Worm (Caenorhabditis elegans) whole organism, dauer: ENCODE data around the gene F08F3.4.

Experiments
- unc-62 ChIP-seq: sonication (generic microtip); optimal IDR thresholded peaks from 2 replicates; lab custom pipeline; 2017; ENCODE audit warnings: missing biosample characterization, missing genetic modification reagents, missing genetic modification characterization

F08F3.4 gene

ce11 chrV:5427860-5428259 is 17.1 kb downstream of the F08F3.4 start, which contains the start of gene rhr-1:
Gene rhr-1, plus strand, starts transcription at chrV:5428160.
- no peak for TF ChIP-seq unc-62 (GFP tag; lab: Kevin White, UChicago)

- no peak for TF ChIP-seq unc-62 (GFP tag; lab: Kevin White, UChicago)
Measured at ce11 chrV:5432499-5432898, 21.7 kb downstream of the F08F3.4 start, which contains the start of gene F08F3.8. Gene F08F3.8, minus strand, starts transcription at chrV:5432599.

- no peak for TF ChIP-seq unc-62 (GFP tag; lab: Kevin White, UChicago)
Measured at ce11 chrV:5433020-5433419, 22.3 kb downstream of the F08F3.4 start, which contains the start of gene acl-6. Gene acl-6, plus strand, starts transcription at chrV:5433386.

- no peak for TF ChIP-seq unc-62 (GFP tag; lab: Kevin White, UChicago)
Measured at ce11 chrV:5439068-5439467, 28.3 kb downstream of the F08F3.4 start, which contains the start of gene snpc-1.3. Gene snpc-1.3, minus strand, starts transcription at chrV:5439168.

- no peak for TF ChIP-seq unc-62 (GFP tag; lab: Kevin White, UChicago)
Measured at ce11 chrV:5442366-5442765, 31.6 kb downstream of the F08F3.4 start.

ce11 chrV:5444037-5444436 is 33.3 kb downstream of the F08F3.4 start:
- TF ChIP-seq unc-62 (GFP tag; lab: Kevin White, UChicago) = no peak

ce11 chrV:5445839-5446238 is 35.1 kb downstream of the F08F3.4 start, which contains the start of gene F08F3.1:
Gene F08F3.1, plus strand, starts transcription at chrV:5446139.
- no peak for TF ChIP-seq unc-62 (GFP tag; lab: Kevin White, UChicago)

- TF ChIP-seq unc-62 (GFP tag; lab: Kevin White, UChicago) = no peak
Measured at ce11 chrV:5447057-5447456, 36.3 kb downstream of the F08F3.4 start.

- TF ChIP-seq unc-62 (GFP tag; lab: Kevin White, UChicago) = no peak
Measured at ce11 chrV:5450742-5451141, 40.0 kb downstream of the F08F3.4 start.

- TF ChIP-seq unc-62 (GFP tag; lab: Kevin White, UChicago) = no peak
Measured at ce11 chrV:5453615-5454014, 42.9 kb downstream of the F08F3.4 start, which contains the start of gene glc-3. Gene glc-3, minus strand, starts transcription at chrV:5453715.

- TF ChIP-seq unc-62 (GFP tag; lab: Kevin White, UChicago) = no peak
Measured at ce11 chrV:5454955-5455354, 44.2 kb downstream of the F08F3.4 start.

ce11 chrV:5459806-5460205 is 49.1 kb downstream of the F08F3.4 start, which contains the start of gene ZC317.2:
Gene ZC317.2, plus strand, starts transcription at chrV:5460106.
- no peak for TF ChIP-seq unc-62 (GFP tag; lab: Kevin White, UChicago)
